Fruit fly (Drosophila melanogaster) whole organism: Measurements from ENCODE around the gene CG9541.

Experiments used
- CG8478 ChIP-seq: fragments of >200 bp; optimal IDR thresholded peaks from 2 replicates; lab custom pipeline; 2018; ENCODE audit warnings: inconsistent platforms
- EcR ChIP-seq, 2 experiments: fragments of >200 bp; optimal IDR thresholded peaks; 2 replicates each; lab custom pipeline; 2017; ENCODE audit warnings: missing biosample characterization in 2 of 2, missing genetic modification characterization in 2 of 2, missing genetic modification reagents in 2 of 2

DNA sequence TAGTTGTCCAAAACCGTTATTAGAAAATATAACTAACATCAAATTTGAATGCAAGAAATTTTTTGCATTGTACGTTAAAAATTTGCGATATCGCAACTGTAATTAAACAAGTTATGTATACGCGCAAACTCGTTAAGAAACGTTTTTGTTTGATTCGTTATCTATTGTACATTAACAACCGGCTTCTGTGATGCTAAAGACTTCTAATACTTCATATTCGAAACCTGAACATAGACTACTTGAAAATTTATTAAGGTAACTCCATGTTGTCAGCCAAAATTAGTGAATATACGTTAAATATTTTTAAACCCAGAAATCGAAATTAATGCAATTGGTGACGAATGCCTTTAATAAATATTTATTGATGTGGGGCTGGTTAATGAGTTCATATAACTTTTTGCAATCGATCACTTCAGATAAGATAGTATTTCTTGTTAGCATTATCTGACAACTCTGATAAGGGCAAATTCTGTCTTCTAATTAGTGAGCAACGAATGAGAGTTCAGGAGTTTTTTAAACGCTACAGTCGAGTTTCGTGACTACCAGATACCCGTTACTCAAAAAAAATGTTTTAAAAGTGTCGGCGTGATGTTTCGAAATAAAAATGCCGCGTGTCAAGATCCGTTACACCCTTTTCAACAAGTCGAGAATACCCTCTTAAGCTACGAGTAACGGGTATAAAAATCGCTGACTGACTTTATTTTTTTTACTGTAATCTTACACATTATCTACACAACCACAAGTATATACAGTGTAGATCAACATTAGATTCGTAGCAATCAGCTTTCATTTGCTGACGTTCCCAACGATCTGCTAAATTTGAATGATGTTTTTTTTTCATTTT is 22.8 kb downstream of the CG9541 start:
- TF ChIP-seq EcR (GFP tag; optimal IDR thresholded peaks at IDR 0.05; lab: Kevin White, UChicago): no peak
- TF ChIP-seq CG8478 (lab: Kevin White, UChicago): no peak
